Worm (Caenorhabditis elegans) whole organism, L1 larva: Measurements from ENCODE around the gene T05H4.15.

Experiments
- ces-1 ChIP-seq: fragments of 150-350 bp; optimal IDR thresholded peaks from 2 replicates; lab custom pipeline; 2014; ENCODE audit warnings: missing biosample characterization, missing genetic modification reagents, missing genetic modification characterization
- egl-13 ChIP-seq: sonication (generic microtip); optimal IDR thresholded peaks from 2 replicates; lab custom pipeline; 2016; ENCODE audit warnings: missing genotype, missing genetic modification reagents, missing genetic modification characterization, missing compliant biosample characterization
- fkh-10 ChIP-seq: sonication (generic microtip); optimal IDR thresholded peaks from 2 replicates; lab custom pipeline; 2017; ENCODE audit warnings: missing biosample characterization, missing genetic modification reagents, missing genetic modification characterization
- hpl-2 ChIP-seq: fragments of 150-350 bp; optimal IDR thresholded peaks from 2 replicates; lab custom pipeline; 2014; ENCODE audit warnings: missing biosample characterization, missing genetic modification reagents, missing genetic modification characterization
- lin-13 ChIP-seq: fragments of 150-350 bp; optimal IDR thresholded peaks from 2 replicates; lab custom pipeline; 2014; ENCODE audit warnings: missing biosample characterization, missing genetic modification reagents, missing genetic modification characterization
- lin-35 ChIP-seq, 2 experiments: fragments of 150-350 bp; optimal IDR thresholded peaks; 2 replicates each; lab custom pipeline; 2014; ENCODE audit warnings: missing biosample characterization in 2 of 2, missing genetic modification characterization in 2 of 2, missing genetic modification reagents in 2 of 2
- lin-39 ChIP-seq: fragments of 150-350 bp; optimal IDR thresholded peaks from 2 replicates; lab custom pipeline; 2014; ENCODE audit warnings: missing biosample characterization, missing genetic modification reagents, missing genetic modification characterization
- mdl-1 ChIP-seq, 2 experiments: fragments of 150-350 bp; optimal IDR thresholded peaks; 2 replicates each; lab custom pipeline; 2014 to 2017; ENCODE audit warnings: missing biosample characterization in 2 of 2, missing genetic modification characterization in 2 of 2, inconsistent platforms in 1 of 2
- mep-1 ChIP-seq: fragments of 150-350 bp; optimal IDR thresholded peaks from 2 replicates; lab custom pipeline; 2014; ENCODE audit warnings: missing biosample characterization, missing genetic modification characterization
- nhr-77 ChIP-seq: fragments of 150-350 bp; optimal IDR thresholded peaks from 2 replicates; lab custom pipeline; 2014; ENCODE audit warnings: missing biosample characterization, missing genetic modification characterization
- nhr-84 ChIP-seq: sonication (generic microtip); optimal IDR thresholded peaks from 2 replicates; lab custom pipeline; 2017; ENCODE audit warnings: missing biosample characterization, missing genetic modification characterization
- pag-3 ChIP-seq: sonication (generic microtip); optimal IDR thresholded peaks from 2 replicates; lab custom pipeline; 2017; ENCODE audit warnings: missing genetic modification characterization, mild to moderate bottlenecking, missing compliant biosample characterization, antibody characterized with exemption, borderline replicate concordance; ENCODE audit not compliant: insufficient read depth
- pqm-1 ChIP-seq: sonication (generic microtip); optimal IDR thresholded peaks from 3 replicates; lab custom pipeline; 2017; ENCODE audit warnings: missing biosample characterization, missing genetic modification characterization
- snpc-4 ChIP-seq: fragments of 150-350 bp; optimal IDR thresholded peaks from 2 replicates; lab custom pipeline; 2014; ENCODE audit warnings: missing biosample characterization, missing genetic modification characterization

DNA sequence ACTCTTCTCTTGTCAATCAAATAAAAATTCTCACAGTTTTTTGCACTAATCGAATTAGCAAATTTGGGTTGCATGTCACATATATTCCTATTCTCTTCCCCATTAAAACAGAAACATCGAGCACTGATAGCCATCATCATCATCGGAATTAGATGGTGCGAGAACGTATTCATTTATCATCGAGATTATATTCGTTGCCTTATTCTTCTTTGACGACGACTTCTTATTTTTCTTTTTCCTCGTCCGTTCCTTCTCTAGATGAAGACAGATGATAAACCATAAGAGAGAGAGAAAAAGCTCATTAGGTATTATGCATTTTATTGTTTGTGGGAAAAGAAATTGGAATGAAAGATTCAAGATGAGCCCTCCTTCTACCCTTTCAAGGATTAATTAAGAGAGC is 29.7 kb upstream of the T05H4.15 start:
- no peak for TF ChIP-seq nhr-84 (tag; lab: Kevin White, UChicago)
- TF ChIP-seq ces-1 (GFP tag; lab: Kevin White, UChicago): no peak
- no peak for TF ChIP-seq lin-39 (tag; lab: Kevin White, UChicago)
- TF ChIP-seq lin-35 (GFP tag; optimal IDR thresholded peaks at IDR 0.05; lab: Kevin White, UChicago): no peak
- no peak for TF ChIP-seq snpc-4
- TF ChIP-seq pqm-1 (tag; lab: Kevin White, UChicago): no peak
- no peak for TF ChIP-seq mep-1 (tag; lab: Kevin White, UChicago)
- TF ChIP-seq pag-3 (tag; lab: Kevin White, UChicago): no peak
- no peak for TF ChIP-seq fkh-10 (GFP tag; lab: Kevin White, UChicago)
- no peak for TF ChIP-seq lin-13 (GFP tag; lab: Kevin White, UChicago)
- TF ChIP-seq egl-13 (tag; lab: Kevin White, UChicago): no peak
- no peak for TF ChIP-seq mdl-1 (tag; optimal IDR thresholded peaks at IDR 0.05; lab: Kevin White, UChicago)
- no peak for TF ChIP-seq nhr-77 (tag; lab: Kevin White, UChicago)
- TF ChIP-seq hpl-2 (GFP tag; lab: Kevin White, UChicago): no peak
